Fruit fly (Drosophila melanogaster): ENCODE measurements around the gene CG14892.
A peak's percentile ranks its signal among the peaks of the same experiment; 100 is the strongest.

The CG14892 gene

dm6 chr3R:16624750-16625549 lies 30.7 kb downstream of the CG14892 start, which contains the start of gene Fas1 (continued):
- TF ChIP-seq CG3281 (GFP tag; optimal IDR thresholded peaks at IDR 0.05) (no peak), chinmo (GFP tag; IDR thresholded peaks at IDR 0.05; ENCODE audit: partially characterized antibody) (no peak; the same call in 3 of the 4 replicates), NFAT (GFP tag; IDR thresholded peaks at IDR 0.05) (peak; percentile 42; the same call in 1 of the 2 replicates), ara (GFP tag; IDR thresholded peaks at IDR 0.05) (no peak), unc-4 (GFP tag; IDR thresholded peaks at IDR 0.05; ENCODE audit: partially characterized antibody) (peak; percentile 74), pb (GFP tag; optimal IDR thresholded peaks at IDR 0.05) (no peak), Nf-YB (GFP tag; optimal IDR thresholded peaks at IDR 0.05) (no peak), HmgD (GFP tag; optimal IDR thresholded peaks at IDR 0.05) (no peak), CG10654 (GFP tag; optimal IDR thresholded peaks at IDR 0.05) (no peak), Jarid2 (GFP tag; optimal IDR thresholded peaks at IDR 0.05) (peak; percentile 83), CG12219 (GFP tag; optimal IDR thresholded peaks at IDR 0.05) (no peak), wdn (GFP tag; IDR thresholded peaks at IDR 0.05) (no peak), Rx (GFP tag; IDR thresholded peaks at IDR 0.05) (no peak), Fer1 (GFP tag; optimal IDR thresholded peaks at IDR 0.05) (no peak), CG17361 (GFP tag; IDR thresholded peaks at IDR 0.05) (no peak), CG11723 (GFP tag; optimal IDR thresholded peaks at IDR 0.05) (no peak), Scr (GFP tag; IDR thresholded peaks at IDR 0.05; ENCODE audit: partially characterized antibody) (peak; percentile 71), CG33557 (GFP tag; optimal IDR thresholded peaks at IDR 0.05) (no peak), E2f2 (GFP tag; IDR thresholded peaks at IDR 0.05) (peak; percentile 78), ssp (GFP tag; IDR thresholded peaks at IDR 0.05) (no peak), CG1602 (GFP tag; optimal IDR thresholded peaks at IDR 0.05) (no peak), gt (GFP tag; IDR thresholded peaks at IDR 0.05) (no peak), CG6765 (GFP tag; optimal IDR thresholded peaks at IDR 0.05) (peak; percentile 8), CG34422 (GFP tag; IDR thresholded peaks at IDR 0.05) (no peak), jigr1 (GFP tag; IDR thresholded peaks at IDR 0.05) (no peak; the same call in 2 of the 3 replicates), chif (GFP tag; optimal IDR thresholded peaks at IDR 0.05) (no peak), aop (GFP tag; IDR thresholded peaks at IDR 0.05) (no peak), cad (GFP tag; optimal IDR thresholded peaks at IDR 0.05) (no peak), CG14014 (GFP tag; IDR thresholded peaks at IDR 0.05) (no peak), dimm (GFP tag; IDR thresholded peaks at IDR 0.05) (no peak), Aef1 (GFP tag; IDR thresholded peaks at IDR 0.05) (no peak), Oli (tag; optimal IDR thresholded peaks at IDR 0.05) (no peak), Doc3 (GFP tag; IDR thresholded peaks at IDR 0.05; ENCODE audit: partially characterized antibody) (peak; percentile 62), dpn (GFP tag; optimal IDR thresholded peaks at IDR 0.05) (no peak), z (GFP tag; IDR thresholded peaks at IDR 0.05) (no peak), CG4360 (GFP tag; IDR thresholded peaks at IDR 0.05) (no peak), CoRest (tag; optimal IDR thresholded peaks at IDR 0.05) (no peak), Myb (GFP tag; optimal IDR thresholded peaks at IDR 0.05) (peak; percentile 58), CG17612 (GFP tag; IDR thresholded peaks at IDR 0.05) (no peak), CG18011 (GFP tag; optimal IDR thresholded peaks at IDR 0.05) (no peak), CG8290 (GFP tag; optimal IDR thresholded peaks at IDR 0.05) (no peak), CG8290 (tag; optimal IDR thresholded peaks at IDR 0.05) (peak in 1 of 2 experiments; percentile 15), HmgZ (tag; optimal IDR thresholded peaks at IDR 0.05) (peak; percentile 36), Sry-δ (GFP tag; optimal IDR thresholded peaks at IDR 0.05) (peak; percentile 57), Ptx1 (GFP tag; IDR thresholded peaks at IDR 0.05) (no peak), CG12769 (tag; optimal IDR thresholded peaks at IDR 0.05) (no peak), pfk (GFP tag; optimal IDR thresholded peaks at IDR 0.05) (no peak), bbx (GFP tag; IDR thresholded peaks at IDR 0.05; ENCODE audit: partially characterized antibody) (peak; percentile 79), CG17328 (GFP tag; IDR thresholded peaks at IDR 0.05) (no peak), CG3838 (GFP tag; optimal IDR thresholded peaks at IDR 0.05) (no peak), Sox102F (GFP tag; optimal IDR thresholded peaks at IDR 0.05) (no peak)
